Fruit fly (Drosophila melanogaster) whole organism, prepupa: Measurements from ENCODE around the gene CG9452.
"Not testable (repeated sequence)": the region's sequence is repeated elsewhere in the genome, so short reads cannot be mapped to it uniquely, and the experiment has no call there.

Experiments
- CG11902 ChIP-seq: fragments of 200-800 bp; sonication (Bioruptor generic); optimal IDR thresholded peaks from 3 replicates; lab custom pipeline; 2016; ENCODE audit warnings: missing biosample characterization, missing genetic modification characterization
- Gug ChIP-seq: fragments of 200-800 bp; sonication (Bioruptor generic); IDR thresholded peaks from 2 replicates; pipeline ENCODE4 v1.3.6; 2022; ENCODE audit warnings: missing biosample characterization, missing genetic modification characterization
- Smox ChIP-seq: fragments of 200-800 bp; sonication (Bioruptor generic); optimal IDR thresholded peaks from 3 replicates; lab custom pipeline; 2016; ENCODE audit warnings: missing biosample characterization, missing genetic modification characterization
- Sox14 ChIP-seq: fragments of 200-800 bp; sonication (Bioruptor generic); optimal IDR thresholded peaks from 3 replicates; lab custom pipeline; 2016; ENCODE audit warnings: missing biosample characterization, missing genetic modification characterization
- svp ChIP-seq: fragments of 200-800 bp; sonication (Bioruptor generic); peaks from one replicate; lab custom pipeline; 2016; ENCODE audit warnings: missing biosample characterization, missing genetic modification characterization

The CG9452 gene

dm6 chr3L:19466979-19467378 is 36.7 kb downstream of the CG9452 start, which contains the start of the genes CG14096 and CG32214:
CG14096 (minus strand) TSS chr3L:19467079.
CG32214 (plus strand) TSS chr3L:19467346.
- TF ChIP-seq Gug (GFP tag; lab: Robert Waterston, UW); svp (GFP tag; lab: Kevin White, UChicago); Sox14: not testable (repeated sequence)

dm6 chr3L:19464659-19465058 is 39.0 kb downstream of the CG9452 start, which contains the start of gene CG14095:
CG14095 (minus strand) TSS chr3L:19464759.
- TF ChIP-seq Smox (GFP tag; lab: Kevin White, UChicago) (no peak), CG11902 (GFP tag; lab: Kevin White, UChicago) (no peak)
